Fruit fly (Drosophila melanogaster): Measurements from ENCODE around the gene CG3061.

CG3061 gene

DNA sequence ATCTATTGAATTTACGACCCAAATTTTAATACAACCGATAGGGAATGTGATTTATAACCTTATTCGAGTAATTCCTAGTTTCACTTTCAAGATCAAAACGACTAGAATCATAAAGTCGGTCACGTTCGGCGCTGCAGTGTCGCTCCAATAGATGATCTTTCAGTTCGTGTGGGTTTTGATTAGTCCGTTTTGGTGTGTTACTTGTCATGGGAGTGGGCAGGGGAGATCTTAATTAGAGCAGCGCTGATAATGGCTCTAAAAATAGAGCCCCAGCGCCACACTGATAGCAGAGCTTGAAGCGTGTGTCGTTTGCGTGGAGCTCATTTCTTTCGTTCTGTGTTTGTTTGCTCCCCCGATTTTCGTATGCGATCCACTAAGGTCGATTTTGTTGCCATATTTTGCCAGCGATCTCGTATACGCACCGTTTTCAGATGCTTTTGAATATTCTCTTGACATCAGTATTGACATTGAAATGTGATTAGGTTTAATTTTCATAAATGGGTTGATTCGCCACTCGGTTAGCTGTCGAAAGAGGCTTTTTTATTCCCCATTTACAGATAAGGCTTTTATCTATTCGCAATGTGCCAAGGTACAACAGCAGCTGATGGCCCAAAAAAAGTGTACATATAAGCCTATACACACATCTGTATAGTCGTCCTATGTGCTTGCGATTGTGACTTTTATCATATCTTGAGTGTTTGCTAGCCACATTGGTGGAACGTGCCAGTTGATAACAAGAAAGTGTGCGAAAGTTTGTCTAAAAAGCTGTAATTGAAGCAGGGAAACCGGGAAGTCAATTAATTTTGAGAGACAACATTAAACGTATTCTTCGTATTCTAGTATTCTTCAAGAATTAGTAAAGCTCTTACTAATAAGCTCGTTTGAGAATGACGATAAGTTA is 26.6 kb downstream of the CG3061 start (continued):
- TF ChIP-seq CG3847 (GFP tag; IDR thresholded peaks at IDR 0.05): no peak
- TF ChIP-seq HHEX (GFP tag; optimal IDR thresholded peaks at IDR 0.05): no peak
- TF ChIP-seq zen (tag; optimal IDR thresholded peaks at IDR 0.05): no peak
- TF ChIP-seq Sin3A (optimal IDR thresholded peaks at IDR 0.05): no peak
- no peak for TF ChIP-seq CG17359 (tag; optimal IDR thresholded peaks at IDR 0.05)
- no peak for TF ChIP-seq CG1792 (GFP tag; optimal IDR thresholded peaks at IDR 0.05)
- TF ChIP-seq CG11398 (GFP tag; optimal IDR thresholded peaks at IDR 0.05): no peak
- no peak for TF ChIP-seq zfh1 (GFP tag; IDR thresholded peaks at IDR 0.05)
- TF ChIP-seq CG15696 (tag; optimal IDR thresholded peaks at IDR 0.05): no peak
- peak; percentile 26 for TF ChIP-seq CG2120 (GFP tag; optimal IDR thresholded peaks at IDR 0.05)
- no peak for TF ChIP-seq CG3995 (GFP tag; optimal IDR thresholded peaks at IDR 0.05)
- TF ChIP-seq CG7271 (tag; optimal IDR thresholded peaks at IDR 0.05): no peak
- no peak for TF ChIP-seq CG8089 (GFP tag; optimal IDR thresholded peaks at IDR 0.05)
- no peak for TF ChIP-seq CG18619 (GFP tag; optimal IDR thresholded peaks at IDR 0.05)
- TF ChIP-seq caup (GFP tag; optimal IDR thresholded peaks at IDR 0.05; ENCODE audit: severe bottlenecking): no peak
- no peak for TF ChIP-seq Drgx (GFP tag; IDR thresholded peaks at IDR 0.05)
- TF ChIP-seq Bdp1 (GFP tag; optimal IDR thresholded peaks at IDR 0.05): no peak
- TF ChIP-seq CG32532 (GFP tag; IDR thresholded peaks at IDR 0.05): no peak
- TF ChIP-seq CG4404 (GFP tag; IDR thresholded peaks at IDR 0.05): no peak
- no peak for TF ChIP-seq tin (GFP tag; optimal IDR thresholded peaks at IDR 0.05)
- TF ChIP-seq NK7.1 (GFP tag; optimal IDR thresholded peaks at IDR 0.05): no peak
- no peak for TF ChIP-seq fd3F (GFP tag; optimal IDR thresholded peaks at IDR 0.05)
- TF ChIP-seq CG18599 (GFP tag; optimal IDR thresholded peaks at IDR 0.05): peak; percentile 6
- TF ChIP-seq ERR (GFP tag; optimal IDR thresholded peaks at IDR 0.05): peak; percentile 16
- no peak for TF ChIP-seq CG6683 (GFP tag; optimal IDR thresholded peaks at IDR 0.05)
- no peak for TF ChIP-seq ems (GFP tag; optimal IDR thresholded peaks at IDR 0.05)
- TF ChIP-seq Tbp (GFP tag; optimal IDR thresholded peaks at IDR 0.05): no peak
- no peak for TF ChIP-seq CG31224 (GFP tag; IDR thresholded peaks at IDR 0.05)
- TF ChIP-seq jumu (GFP tag; optimal IDR thresholded peaks at IDR 0.05): no peak
- no peak for TF ChIP-seq slou (GFP tag; optimal IDR thresholded peaks at IDR 0.05)
- TF ChIP-seq CG11093 (GFP tag; IDR thresholded peaks at IDR 0.05): no peak
- TF ChIP-seq CG3407 (GFP tag; optimal IDR thresholded peaks at IDR 0.05): no peak
- TF ChIP-seq gcm (GFP tag; optimal IDR thresholded peaks at IDR 0.05): no peak
- no peak for TF ChIP-seq Dip2 (GFP tag; IDR thresholded peaks at IDR 0.05)
- no peak for TF ChIP-seq CG3065 (GFP tag; optimal IDR thresholded peaks at IDR 0.05)
- TF ChIP-seq mirr (GFP tag; optimal IDR thresholded peaks at IDR 0.05): peak; percentile 22
- TF ChIP-seq Med (GFP tag): peak; percentile 34
- TF ChIP-seq sim (GFP tag; IDR thresholded peaks at IDR 0.05): no peak
- no peak for TF ChIP-seq tap (tag; optimal IDR thresholded peaks at IDR 0.05)
- no peak for TF ChIP-seq CG10267 (tag; optimal IDR thresholded peaks at IDR 0.05)
- TF ChIP-seq Hand (GFP tag; optimal IDR thresholded peaks at IDR 0.05): no peak
- no peak for TF ChIP-seq CG18764 (GFP tag; optimal IDR thresholded peaks at IDR 0.05)
- TF ChIP-seq usp (GFP tag; optimal IDR thresholded peaks at IDR 0.05): no peak
- TF ChIP-seq Eip74EF (GFP tag; optimal IDR thresholded peaks at IDR 0.05): no peak
- TF ChIP-seq trem (tag; optimal IDR thresholded peaks at IDR 0.05): no peak
- TF ChIP-seq CG7786 (GFP tag; optimal IDR thresholded peaks at IDR 0.05): no peak
- TF ChIP-seq CG2712 (tag; optimal IDR thresholded peaks at IDR 0.05): no peak
- no peak for TF ChIP-seq lilli (GFP tag; optimal IDR thresholded peaks at IDR 0.05)
- TF ChIP-seq CG17328 (GFP tag; IDR thresholded peaks at IDR 0.05): no peak
- TF ChIP-seq amos (GFP tag; IDR thresholded peaks at IDR 0.05; ENCODE audit: partially characterized antibody): no peak
